Worm (Caenorhabditis elegans) whole organism, L3 larva: ENCODE results near the gene ZC404.16.

Experiments used
- R02D3.7 ChIP-seq: fragments of 150-350 bp; optimal IDR thresholded peaks from 2 replicates; lab custom pipeline; 2014; ENCODE audit warnings: missing biosample characterization, missing genetic modification characterization
- ZK546.5 ChIP-seq: sonication (generic microtip); optimal IDR thresholded peaks from 2 replicates; lab custom pipeline; 2017; ENCODE audit warnings: missing biosample characterization, missing genetic modification characterization
- aly-2 ChIP-seq: fragments of 150-350 bp; optimal IDR thresholded peaks from 2 replicates; lab custom pipeline; 2014; ENCODE audit warnings: missing biosample characterization, missing genetic modification characterization
- ceh-16 ChIP-seq: sonication (generic microtip); optimal IDR thresholded peaks from 2 replicates; lab custom pipeline; 2017; ENCODE audit warnings: missing biosample characterization, missing genetic modification characterization
- ceh-28 ChIP-seq: fragments of 150-350 bp; optimal IDR thresholded peaks from 2 replicates; lab custom pipeline; 2014; ENCODE audit warnings: missing biosample characterization, missing genetic modification reagents, missing genetic modification characterization
- ceh-82 ChIP-seq: fragments of 150-350 bp; optimal IDR thresholded peaks from 2 replicates; lab custom pipeline; 2014; ENCODE audit warnings: missing biosample characterization, missing genetic modification characterization
- daf-12 ChIP-seq: fragments of 150-350 bp; optimal IDR thresholded peaks from 2 replicates; lab custom pipeline; 2014; ENCODE audit warnings: missing biosample characterization, missing genetic modification reagents, missing genetic modification characterization
- egl-27 ChIP-seq: sonication (generic microtip); optimal IDR thresholded peaks from 4 replicates; lab custom pipeline; 2017; ENCODE audit warnings: missing biosample characterization, missing genetic modification reagents, missing genetic modification characterization
- elt-1 ChIP-seq: fragments of 150-350 bp; optimal IDR thresholded peaks from 2 replicates; lab custom pipeline; 2014; ENCODE audit warnings: missing biosample characterization, missing genetic modification characterization
- elt-2 ChIP-seq: sonication (generic microtip); optimal IDR thresholded peaks from 2 replicates; lab custom pipeline; 2016; ENCODE audit warnings: missing genetic modification reagents, mild to moderate bottlenecking, missing genetic modification characterization, missing compliant biosample characterization
- elt-3 ChIP-seq, 3 experiments: fragments of 150-350 bp in 1 of 3; sonication (generic microtip) in 2 of 3; optimal IDR thresholded peaks; 2 replicates in 2 of 3; 4 replicates in 1 of 3; lab custom pipeline; 2014 to 2017; ENCODE audit warnings: missing biosample characterization in 3 of 3, missing genetic modification characterization in 3 of 3
- fkh-10 ChIP-seq: sonication (generic microtip); optimal IDR thresholded peaks from 2 replicates; lab custom pipeline; 2017; ENCODE audit warnings: missing biosample characterization, missing genetic modification reagents, missing genetic modification characterization
- fkh-2 ChIP-seq: fragments of 150-350 bp; optimal IDR thresholded peaks from 2 replicates; lab custom pipeline; 2014; ENCODE audit warnings: missing biosample characterization, missing genetic modification reagents, missing genetic modification characterization
- hmg-11 ChIP-seq: sonication (generic microtip); optimal IDR thresholded peaks from 2 replicates; lab custom pipeline; 2016; ENCODE audit warnings: missing genetic modification characterization, missing compliant biosample characterization
- lin-39 ChIP-seq: fragments of 150-350 bp; optimal IDR thresholded peaks from 2 replicates; lab custom pipeline; 2018; ENCODE audit warnings: missing biosample characterization, missing genetic modification reagents, missing genetic modification characterization
- lsy-12 ChIP-seq: sonication (generic microtip); optimal IDR thresholded peaks from 2 replicates; lab custom pipeline; 2016; ENCODE audit warnings: mild to moderate bottlenecking, missing genetic modification characterization, missing compliant biosample characterization
- mdl-1 ChIP-seq: fragments of 150-350 bp; optimal IDR thresholded peaks from 2 replicates; lab custom pipeline; 2014; ENCODE audit warnings: missing biosample characterization, missing genetic modification characterization
- nfya-1 ChIP-seq: sonication (generic microtip); optimal IDR thresholded peaks from 2 replicates; lab custom pipeline; 2017; ENCODE audit warnings: missing genetic modification characterization, mild to moderate bottlenecking, missing compliant biosample characterization, antibody characterized with exemption, moderate library complexity; ENCODE audit not compliant: insufficient read depth
- nhr-12 ChIP-seq: fragments of 150-350 bp; optimal IDR thresholded peaks from 2 replicates; lab custom pipeline; 2014; ENCODE audit warnings: missing biosample characterization, missing genetic modification characterization
- nhr-23 ChIP-seq: fragments of 150-350 bp; optimal IDR thresholded peaks from 2 replicates; lab custom pipeline; 2014; ENCODE audit warnings: missing biosample characterization, missing genetic modification reagents, missing genetic modification characterization
- nhr-25 ChIP-seq: sonication (generic microtip); optimal IDR thresholded peaks from 2 replicates; lab custom pipeline; 2017; ENCODE audit warnings: missing biosample characterization, missing genetic modification characterization
- nhr-43 ChIP-seq: sonication (generic microtip); optimal IDR thresholded peaks from 2 replicates; lab custom pipeline; 2016; ENCODE audit warnings: mild to moderate bottlenecking, missing genetic modification characterization, missing compliant biosample characterization; ENCODE audit not compliant: poor library complexity, severe bottlenecking
- nhr-67 ChIP-seq: fragments of 150-350 bp; optimal IDR thresholded peaks from 2 replicates; lab custom pipeline; 2014; ENCODE audit warnings: missing biosample characterization, missing genetic modification characterization
- nhr-76 ChIP-seq: fragments of 150-350 bp; sonication (generic microtip); optimal IDR thresholded peaks from 5 replicates; lab custom pipeline; 2014; ENCODE audit warnings: missing biosample characterization, missing genetic modification characterization
- pha-4 ChIP-seq: fragments of 150-350 bp; optimal IDR thresholded peaks from 2 replicates; lab custom pipeline; 2014; ENCODE audit warnings: missing biosample characterization, missing genetic modification reagents, missing genetic modification characterization
- pqm-1 ChIP-seq: fragments of 150-350 bp; optimal IDR thresholded peaks from 2 replicates; lab custom pipeline; 2017; ENCODE audit warnings: missing biosample characterization, missing genetic modification characterization, inconsistent platforms
- skn-1 ChIP-seq: fragments of 150-350 bp; optimal IDR thresholded peaks from 2 replicates; lab custom pipeline; 2014; ENCODE audit warnings: missing biosample characterization, missing genetic modification characterization
- snpc-4 ChIP-seq: fragments of 150-350 bp; optimal IDR thresholded peaks from 2 replicates; lab custom pipeline; 2014; ENCODE audit warnings: missing biosample characterization, missing genetic modification characterization
- unc-39 ChIP-seq: sonication (generic microtip); optimal IDR thresholded peaks from 4 replicates; lab custom pipeline; 2017; ENCODE audit warnings: missing biosample characterization, missing genetic modification characterization
- unc-62 ChIP-seq: fragments of 150-350 bp; sonication (generic microtip); optimal IDR thresholded peaks from 4 replicates; lab custom pipeline; 2014; ENCODE audit warnings: missing biosample characterization, missing genetic modification reagents, missing genetic modification characterization
- ztf-11 ChIP-seq: fragments of 150-350 bp; optimal IDR thresholded peaks from 2 replicates; lab custom pipeline; 2014; ENCODE audit warnings: missing biosample characterization, missing genetic modification characterization
- ztf-4 ChIP-seq: fragments of 150-350 bp; optimal IDR thresholded peaks from 2 replicates; lab custom pipeline; 2014; ENCODE audit warnings: missing biosample characterization, missing genetic modification characterization

The ZC404.16 gene

DNA sequence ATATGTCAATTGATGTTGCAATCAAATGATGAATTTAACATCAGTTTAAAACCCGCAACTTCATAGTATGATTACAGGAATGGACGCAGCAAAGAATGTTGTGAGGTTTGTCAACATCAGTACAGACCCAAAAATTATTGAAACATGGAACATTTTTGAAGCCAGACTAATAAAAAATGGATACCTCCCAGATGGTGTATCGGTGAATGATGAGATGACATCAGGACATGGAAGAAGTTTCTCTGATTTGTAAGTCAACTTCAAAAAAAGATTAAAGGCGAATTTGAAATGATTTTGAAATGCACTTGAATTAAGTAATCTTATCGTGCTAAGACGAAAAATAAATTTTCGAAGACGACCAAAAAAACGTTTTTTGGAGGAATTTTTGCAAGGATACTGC, 40.2 kb upstream of the ZC404.16 start:
- TF ChIP-seq ceh-16 (tag; lab: Kevin White, UChicago) (no peak), elt-1 (no peak), nhr-43 (tag; lab: Kevin White, UChicago) (no peak), nhr-25 (no peak), ceh-28 (tag; lab: Kevin White, UChicago) (no peak), daf-12 (no peak), egl-27 (tag; lab: Kevin White, UChicago) (no peak), fkh-10 (no peak), pqm-1 (tag; lab: Kevin White, UChicago) (no peak), mdl-1 (tag; lab: Kevin White, UChicago) (no peak), hmg-11 (tag; lab: Kevin White, UChicago) (no peak), R02D3.7 (no peak), skn-1 (tag; lab: Kevin White, UChicago) (no peak), ceh-82 (no peak), ztf-4 (no peak), unc-62 (GFP tag; lab: Kevin White, UChicago) (no peak), nhr-67 (tag; lab: Kevin White, UChicago) (no peak), nhr-76 (no peak)

- TF ChIP-seq elt-2 (tag; lab: Kevin White, UChicago) (peak; percentile 77), pqm-1 (tag; lab: Kevin White, UChicago) (peak; percentile 77), ceh-82 (no peak), nhr-25 (no peak)
Observed at ce11 chrV:6811863-6812262, 38.2 kb upstream of the ZC404.16 start.

DNA sequence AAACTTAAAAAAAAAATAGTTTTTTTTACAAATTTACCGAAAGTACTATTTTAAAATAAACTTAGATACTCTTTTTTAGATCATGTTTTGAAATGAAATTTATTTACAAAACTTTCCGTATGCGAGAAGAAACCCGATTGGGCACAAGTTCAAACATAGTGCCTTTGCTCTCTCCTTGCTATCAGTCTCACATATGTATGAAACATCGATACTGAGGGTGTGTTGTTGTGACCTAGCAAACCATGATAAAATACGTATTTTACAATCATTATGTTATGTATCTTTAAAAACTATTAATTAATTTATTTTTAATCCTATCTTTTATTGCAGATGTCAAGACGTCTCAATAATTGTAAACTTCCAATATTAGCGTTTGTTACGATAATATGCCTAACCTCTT, 36.5 kb upstream of the ZC404.16 start:
- TF ChIP-seq lin-39 (tag; lab: Kevin White, UChicago) (no peak), unc-39 (tag; lab: Kevin White, UChicago) (no peak), elt-2 (tag; lab: Kevin White, UChicago) (peak; percentile 54), pha-4 (tag; lab: Kevin White, UChicago) (peak; percentile 11), nhr-12 (tag; lab: Kevin White, UChicago) (no peak), pqm-1 (tag; lab: Kevin White, UChicago) (peak; percentile 21)

DNA sequence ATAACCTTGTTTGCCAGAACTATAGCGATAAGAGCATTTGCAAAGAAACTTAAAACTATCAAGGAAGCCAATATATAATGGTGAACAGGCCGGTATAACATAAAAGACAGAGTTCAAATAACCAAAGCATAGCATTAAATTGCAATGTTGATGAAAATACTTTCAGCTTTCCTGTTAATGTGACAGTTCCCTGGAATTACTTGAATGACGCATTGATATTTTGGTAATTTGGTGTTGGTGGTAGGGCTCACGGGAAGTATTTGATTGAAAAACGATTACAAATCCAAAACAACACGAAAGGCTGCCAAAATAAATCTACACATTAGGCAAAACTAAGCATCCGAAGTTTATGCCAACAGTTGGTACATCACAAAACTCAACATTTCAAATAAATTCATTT, 35.3 kb upstream of the ZC404.16 start, which contains the start of gene dmsr-16:
dmsr-16 (minus strand) TSS at position 101 of the 400 bp plus-strand sequence.
- no peak for TF ChIP-seq elt-2 (tag; lab: Kevin White, UChicago)
- no peak for TF ChIP-seq nhr-67 (tag; lab: Kevin White, UChicago)
- TF ChIP-seq nfya-1 (tag; lab: Kevin White, UChicago) = no peak
- TF ChIP-seq ztf-11 (tag; lab: Kevin White, UChicago) = no peak
- TF ChIP-seq nhr-76 = no peak
- TF ChIP-seq lsy-12 (tag; lab: Kevin White, UChicago) = no peak
- TF ChIP-seq fkh-2 (tag; lab: Kevin White, UChicago) = no peak
- no peak for TF ChIP-seq aly-2 (tag; lab: Kevin White, UChicago)
- TF ChIP-seq nhr-25 = no peak
- no peak for TF ChIP-seq unc-62 (GFP tag; lab: Kevin White, UChicago)
- TF ChIP-seq ztf-4 = no peak
- no peak for TF ChIP-seq elt-1
- TF ChIP-seq ceh-82 = no peak
- no peak for TF ChIP-seq R02D3.7
- no peak for TF ChIP-seq snpc-4 (tag; lab: Kevin White, UChicago)
- no peak for TF ChIP-seq ceh-28 (tag; lab: Kevin White, UChicago)
- no peak for TF ChIP-seq unc-39 (tag; lab: Kevin White, UChicago)
- TF ChIP-seq ZK546.5 (tag; lab: Kevin White, UChicago) = no peak
- TF ChIP-seq elt-3 (tag; optimal IDR thresholded peaks at IDR 0.05; lab: Kevin White, UChicago) = no peak
- TF ChIP-seq, all 47 proteins: peak for 0

DNA sequence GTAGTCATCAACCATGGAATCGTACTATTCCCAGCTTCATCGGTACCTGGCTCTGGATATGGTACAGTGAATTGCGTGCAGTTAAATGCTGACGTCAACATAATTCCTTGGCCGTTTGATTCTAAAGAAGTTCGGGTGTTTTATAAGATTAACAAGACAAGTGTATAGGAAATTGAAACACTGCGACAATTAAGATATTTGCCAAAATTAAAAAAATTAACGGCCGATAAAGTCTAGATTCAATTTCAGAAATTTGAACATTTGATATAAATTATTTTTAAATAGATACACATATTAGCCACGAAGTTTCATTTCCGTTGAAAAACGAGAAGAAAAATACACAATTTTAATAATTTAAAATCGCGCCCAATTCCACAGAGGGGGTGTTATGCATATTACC, 32.7 kb upstream of the ZC404.16 start, which contains the start of gene dmsr-12:
dmsr-12 (minus strand) TSS at position 101 of the 400 bp plus-strand sequence.
- TF ChIP-seq nhr-25 (no peak), elt-3 (tag; optimal IDR thresholded peaks at IDR 0.05; lab: Kevin White, UChicago) (no peak), nhr-23 (tag; lab: Kevin White, UChicago) (no peak), ceh-16 (tag; lab: Kevin White, UChicago) (no peak)

DNA sequence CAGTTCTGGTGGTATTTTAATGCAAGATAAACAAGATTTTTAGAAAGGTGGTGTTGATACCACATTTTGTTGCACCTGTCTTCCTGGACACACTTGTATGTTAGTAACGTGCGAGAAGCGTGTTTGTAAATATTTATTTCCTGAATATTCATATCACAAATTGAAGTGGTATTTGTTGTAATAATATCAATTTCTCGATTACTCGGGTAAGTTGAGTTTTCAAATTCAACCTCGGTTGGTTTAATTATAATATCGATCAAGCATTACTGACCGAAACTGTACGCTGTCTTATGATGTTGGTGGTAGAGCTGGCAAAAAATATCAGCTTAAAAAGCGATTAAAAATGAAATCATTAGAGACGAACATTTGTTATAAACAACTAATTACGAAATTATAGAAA, 30.4 kb upstream of the ZC404.16 start, which contains the start of gene dmsr-11:
dmsr-11 (minus strand) TSS at position 101 of the 400 bp plus-strand sequence.
- TF ChIP-seq nhr-23 (tag; lab: Kevin White, UChicago) = no peak
